Fruit fly (Drosophila melanogaster) whole organism, wandering third instar larva: ENCODE results near the gene CG42544.

ENCODE experiments used
- Abd-B ChIP-seq: fragments of >200 bp; optimal IDR thresholded peaks from 2 replicates; lab custom pipeline; 2017; ENCODE audit warnings: missing biosample characterization, missing genetic modification characterization
- GATAd ChIP-seq: sonication (Bioruptor generic); optimal IDR thresholded peaks from 2 replicates; lab custom pipeline; 2016; ENCODE audit warnings: missing biosample characterization, missing genetic modification characterization
- HLH106 ChIP-seq: fragments of 200-800 bp; optimal IDR thresholded peaks from 3 replicates; lab custom pipeline; 2019; ENCODE audit warnings: missing biosample characterization, mild to moderate bottlenecking, missing genetic modification characterization, moderate library complexity
- Hnf4 ChIP-seq: fragments of 200-800 bp; sonication (Bioruptor generic); optimal IDR thresholded peaks from 2 replicates; lab custom pipeline; 2016; ENCODE audit warnings: missing biosample characterization, mild to moderate bottlenecking, missing genetic modification characterization
- Hr78 ChIP-seq: fragments of >200 bp; optimal IDR thresholded peaks from 2 replicates; lab custom pipeline; 2017; ENCODE audit warnings: missing biosample characterization, missing genetic modification characterization
- brk ChIP-seq: fragments of 200-800 bp; sonication (Bioruptor generic); optimal IDR thresholded peaks from 2 replicates; lab custom pipeline; 2016; ENCODE audit warnings: missing biosample characterization, mild to moderate bottlenecking, missing genetic modification characterization
- fru ChIP-seq: fragments of 200-800 bp; sonication (Bioruptor generic); optimal IDR thresholded peaks from 3 replicates; lab custom pipeline; 2016; ENCODE audit warnings: missing biosample characterization, mild to moderate bottlenecking, missing genetic modification characterization
- h ChIP-seq: fragments of 200-800 bp; sonication (Bioruptor generic); optimal IDR thresholded peaks from 3 replicates; lab custom pipeline; 2016; ENCODE audit warnings: missing biosample characterization, mild to moderate bottlenecking, missing genetic modification characterization
- pan ChIP-seq: fragments of >200 bp; optimal IDR thresholded peaks from 2 replicates; lab custom pipeline; 2017
- psq ChIP-seq: fragments of 200-800 bp; sonication (Bioruptor generic); optimal IDR thresholded peaks from 3 replicates; lab custom pipeline; 2017; ENCODE audit warnings: missing biosample characterization, mild to moderate bottlenecking, missing genetic modification characterization, moderate library complexity
- sage ChIP-seq: fragments of 200-800 bp; sonication (Bioruptor generic); optimal IDR thresholded peaks from 2 replicates; lab custom pipeline; 2016; ENCODE audit warnings: missing biosample characterization, mild to moderate bottlenecking, missing genetic modification characterization
- sv ChIP-seq: fragments of 200-800 bp; sonication (Bioruptor generic); optimal IDR thresholded peaks from 3 replicates; lab custom pipeline; 2016; ENCODE audit warnings: missing biosample characterization, missing genetic modification characterization
- usp ChIP-seq: fragments of >200 bp; optimal IDR thresholded peaks from 2 replicates; lab custom pipeline; 2017; ENCODE audit warnings: missing biosample characterization, missing genetic modification characterization

dm6 chr3R:7310576-7310975, 6.2 kb downstream of the CG42544 start:
- TF ChIP-seq brk (GFP tag; lab: Kevin White, UChicago) (no peak), HLH106 (no peak), fru (GFP tag; lab: Kevin White, UChicago) (no peak), Hr78 (GFP tag; lab: Kevin White, UChicago) (no peak), pan (lab: Kevin White, UChicago) (no peak), psq (GFP tag; lab: Kevin White, UChicago) (no peak), h (GFP tag; lab: Kevin White, UChicago) (no peak), Abd-B (no peak), sage (no peak), Hnf4 (no peak), GATAd (GFP tag; lab: Kevin White, UChicago) (no peak), sv (GFP tag; lab: Kevin White, UChicago) (no peak), usp (GFP tag; lab: Kevin White, UChicago) (no peak)
